Worm (Caenorhabditis elegans): ENCODE data around the gene K03H1.9.
A peak's percentile ranks its signal among the peaks of the same experiment; 100 is the strongest.

K03H1.9 gene

ce11 chrIII:9932091-9932490 lies 9.2 kb downstream of the K03H1.9 start, which contains the start of gene dec-7 (continued):
- TF ChIP-seq D1046.2 (GFP tag; IDR thresholded peaks at IDR 0.05) (no peak), nhr-76 (tag; optimal IDR thresholded peaks at IDR 0.05) (no peak), zag-1 (tag; optimal IDR thresholded peaks at IDR 0.05) (no peak), dve-1 (tag; optimal IDR thresholded peaks at IDR 0.05; ENCODE audit: insufficient read depth) (peak; percentile 61), tag-97 (GFP tag; IDR thresholded peaks at IDR 0.05) (no peak), mes-2 (tag; optimal IDR thresholded peaks at IDR 0.05; ENCODE audit: poor library complexity, severe bottlenecking) (no peak), ceh-20 (GFP tag; IDR thresholded peaks at IDR 0.05) (no peak), sdz-12 (GFP tag; optimal IDR thresholded peaks at IDR 0.05) (no peak), pha-4 (GFP tag; IDR thresholded peaks at IDR 0.05) (no peak), pha-4 (tag; optimal IDR thresholded peaks at IDR 0.05) (no peak), ceh-62 (tag; optimal IDR thresholded peaks at IDR 0.05) (no peak), fos-1 (tag; optimal IDR thresholded peaks at IDR 0.05) (no peak), nhr-25 (tag; optimal IDR thresholded peaks at IDR 0.05; ENCODE audit: borderline replicate concordance, insufficient read depth) (no peak), nhr-111 (GFP tag; optimal IDR thresholded peaks at IDR 0.05) (no peak), F44E2.7 (GFP tag; IDR thresholded peaks at IDR 0.05) (no peak), mdl-1 (tag; optimal IDR thresholded peaks at IDR 0.05) (no peak), zip-2 (tag; optimal IDR thresholded peaks at IDR 0.05) (no peak), ama-1 (optimal IDR thresholded peaks at IDR 0.05) (no peak), ctbp-1 (GFP tag; IDR thresholded peaks at IDR 0.05) (no peak), attf-4 (tag; optimal IDR thresholded peaks at IDR 0.05) (no peak), nhr-42 (GFP tag; IDR thresholded peaks at IDR 0.05) (no peak), nhr-41 (GFP tag; IDR thresholded peaks at IDR 0.05) (no peak), lir-3 (tag; optimal IDR thresholded peaks at IDR 0.05) (no peak), hif-1 (tag; optimal IDR thresholded peaks at IDR 0.05) (peak in 1 of 2 experiments; percentile 9)

ce11 chrIII:9930406-9930805 lies 10.9 kb downstream of the K03H1.9 start:
- TF ChIP-seq lin-38 (GFP tag; IDR thresholded peaks at IDR 0.05), result peak; percentile 13; the same call in 1 of the 2 replicates
- no peak for TF ChIP-seq duxl-1 (tag; optimal IDR thresholded peaks at IDR 0.05; ENCODE audit: poor library complexity)
- TF ChIP-seq madf-9 (GFP tag; conservative IDR thresholded peaks at IDR 0.05), result no peak
- no peak for TF ChIP-seq nhr-25 (tag; optimal IDR thresholded peaks at IDR 0.05; ENCODE audit: borderline replicate concordance, insufficient read depth)
- TF ChIP-seq F49E8.2 (tag; optimal IDR thresholded peaks at IDR 0.05; ENCODE audit: borderline replicate concordance), result no peak
- TF ChIP-seq mxl-3 (GFP tag; optimal IDR thresholded peaks at IDR 0.05), result peak; percentile 11
- TF ChIP-seq ceh-32 (tag; optimal IDR thresholded peaks at IDR 0.05; ENCODE audit: poor library complexity), result no peak
- TF ChIP-seq snpc-4 (tag; optimal IDR thresholded peaks at IDR 0.05), result no peak
- no peak for TF ChIP-seq ctbp-1 (GFP tag; IDR thresholded peaks at IDR 0.05)
- TF ChIP-seq T26A8.4 (GFP tag; IDR thresholded peaks at IDR 0.05), result peak; percentile 22; the same call in 1 of the 2 replicates
- TF ChIP-seq ztf-11 (tag; optimal IDR thresholded peaks at IDR 0.05), result no peak
- TF ChIP-seq ceh-82 (tag; optimal IDR thresholded peaks at IDR 0.05), result no peak
- TF ChIP-seq F10B5.3 (tag; optimal IDR thresholded peaks at IDR 0.05), result no peak
- no peak for TF ChIP-seq hif-1 (tag; optimal IDR thresholded peaks at IDR 0.05)
- no peak for TF ChIP-seq nhr-6 (tag; optimal IDR thresholded peaks at IDR 0.05)
- TF ChIP-seq cey-2 (tag; optimal IDR thresholded peaks at IDR 0.05; ENCODE audit: borderline replicate concordance, insufficient read depth), result no peak
- TF ChIP-seq lir-3 (tag; optimal IDR thresholded peaks at IDR 0.05), result no peak
- TF ChIP-seq lin-39 (tag; optimal IDR thresholded peaks at IDR 0.05), result no peak
- peak; percentile 27 for TF ChIP-seq dpl-1 (GFP tag; optimal IDR thresholded peaks at IDR 0.05)
- TF ChIP-seq mdt-29 (GFP tag; IDR thresholded peaks at IDR 0.05), result no peak
- no peak for TF ChIP-seq egl-27 (tag; optimal IDR thresholded peaks at IDR 0.05)
- no peak for TF ChIP-seq Y5F2A.4 (GFP tag; optimal IDR thresholded peaks at IDR 0.05)
- TF ChIP-seq fkh-10 (GFP tag; optimal IDR thresholded peaks at IDR 0.05), result no peak
- TF ChIP-seq lin-29 (GFP tag; IDR thresholded peaks at IDR 0.05), result no peak
- peak in 1 of 2 experiments; percentile 26 for TF ChIP-seq daf-16 (GFP tag; optimal IDR thresholded peaks at IDR 0.05)
- TF ChIP-seq daf-16 (tag; optimal IDR thresholded peaks at IDR 0.05), result peak; percentile 89
- TF ChIP-seq pha-4 (GFP tag; IDR thresholded peaks at IDR 0.05), result no peak
- no peak for TF ChIP-seq pha-4 (tag; optimal IDR thresholded peaks at IDR 0.05)
- TF ChIP-seq Y75B8A.6 (GFP tag; IDR thresholded peaks at IDR 0.05), result no peak
- TF ChIP-seq madf-5 (GFP tag; IDR thresholded peaks at IDR 0.05), result no peak
- no peak for TF ChIP-seq fos-1 (tag; optimal IDR thresholded peaks at IDR 0.05)
- TF ChIP-seq Y105C5A.15 (GFP tag; IDR thresholded peaks at IDR 0.05), result no peak
- TF ChIP-seq vab-7 (GFP tag; IDR thresholded peaks at IDR 0.05), result no peak

Data from whole organism, L4 larva.